Worm (Caenorhabditis elegans): ENCODE data around the gene H06A10.1.

H06A10.1 gene

DNA sequence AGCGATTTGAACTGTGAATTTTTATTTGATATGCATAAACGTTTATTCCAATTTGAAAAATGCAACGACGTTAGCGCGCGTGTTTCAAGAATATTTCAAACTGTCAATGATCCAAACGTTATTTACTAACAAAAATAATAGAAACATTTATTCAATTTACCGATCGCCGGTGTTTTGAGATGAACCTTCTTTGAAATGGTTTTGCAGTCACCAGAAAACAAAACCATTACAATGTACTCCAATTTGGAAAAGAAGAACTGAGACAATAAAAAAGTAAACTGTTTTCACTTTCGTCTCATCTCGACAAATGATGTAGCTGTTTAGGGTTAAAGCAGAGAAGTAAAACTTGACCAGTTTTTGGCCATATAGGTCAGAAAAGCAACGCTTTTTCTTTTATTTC, at the start of gene H06A10.1:
Gene H06A10.1, plus strand, starts transcription at position 301 of the 400 bp plus-strand sequence.
- no peak for TF ChIP-seq mdl-1 (tag; optimal IDR thresholded peaks at IDR 0.05)
- TF ChIP-seq mes-2 (tag; optimal IDR thresholded peaks at IDR 0.05; ENCODE audit: poor library complexity, severe bottlenecking): no peak
- TF ChIP-seq F26F4.8 (GFP tag; conservative IDR thresholded peaks at IDR 0.05): no peak
- no peak for TF ChIP-seq snpc-4 (tag; optimal IDR thresholded peaks at IDR 0.05)
- no peak for TF ChIP-seq zip-11 (GFP tag; IDR thresholded peaks at IDR 0.05)
- TF ChIP-seq ceh-82 (tag; optimal IDR thresholded peaks at IDR 0.05): no peak
- TF ChIP-seq gei-8 (GFP tag; optimal IDR thresholded peaks at IDR 0.05): no peak
- TF ChIP-seq lim-7 (GFP tag; IDR thresholded peaks at IDR 0.05): no peak
- TF ChIP-seq daf-16 (GFP tag; optimal IDR thresholded peaks at IDR 0.05): no peak
- no peak for TF ChIP-seq daf-16 (tag; optimal IDR thresholded peaks at IDR 0.05)
- no peak for TF ChIP-seq ceh-62 (tag; optimal IDR thresholded peaks at IDR 0.05)
- TF ChIP-seq zag-1 (tag; optimal IDR thresholded peaks at IDR 0.05): no peak
- no peak for TF ChIP-seq ceh-32 (tag; optimal IDR thresholded peaks at IDR 0.05; ENCODE audit: poor library complexity)
- TF ChIP-seq ama-1 (optimal IDR thresholded peaks at IDR 0.05): no peak
- no peak for TF ChIP-seq saeg-2 (GFP tag; IDR thresholded peaks at IDR 0.05)
- TF ChIP-seq dve-1 (tag; optimal IDR thresholded peaks at IDR 0.05; ENCODE audit: insufficient read depth): no peak
- TF ChIP-seq mdt-29 (GFP tag; IDR thresholded peaks at IDR 0.05): no peak
- TF ChIP-seq aha-1 (tag): no peak
- TF ChIP-seq nhr-28 (tag; optimal IDR thresholded peaks at IDR 0.05): no peak
- TF ChIP-seq skn-1 (tag; optimal IDR thresholded peaks at IDR 0.05): no peak

DNA sequence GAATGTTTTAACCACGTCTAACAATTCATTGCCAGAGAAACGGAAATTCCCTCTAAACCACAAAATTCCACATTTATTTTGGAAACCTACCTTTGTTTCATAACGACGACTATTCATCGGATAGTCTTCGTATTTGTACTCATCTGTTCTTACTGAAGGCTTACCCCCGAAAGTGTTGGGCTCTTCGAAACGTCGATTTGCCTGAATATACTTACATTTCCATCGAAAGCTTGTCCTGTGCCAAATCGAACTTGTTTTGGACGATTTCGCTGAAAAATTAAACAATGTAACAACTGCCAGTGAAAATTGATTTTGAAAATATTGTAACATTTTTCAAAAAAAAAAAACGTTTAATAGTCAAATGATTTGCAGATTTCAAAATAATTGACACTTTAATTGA, 44.8 kb upstream of the H06A10.1 start, which contains the start of gene F02D10.3:
Gene F02D10.3, minus strand, starts transcription at position 101 of the 400 bp plus-strand sequence.
- TF ChIP-seq aly-2 (tag; optimal IDR thresholded peaks at IDR 0.05) (no peak), aha-1 (tag) (no peak), ztf-7 (tag; optimal IDR thresholded peaks at IDR 0.05) (no peak), hmg-1.1 (GFP tag; IDR thresholded peaks at IDR 0.05) (no peak), mxl-2 (GFP tag; conservative IDR thresholded peaks at IDR 0.05) (no peak), gei-8 (GFP tag; optimal IDR thresholded peaks at IDR 0.05) (no peak), rbr-2 (tag; optimal IDR thresholded peaks at IDR 0.05) (no peak), dmd-9 (GFP tag; IDR thresholded peaks at IDR 0.05) (no peak), snpc-4 (tag; optimal IDR thresholded peaks at IDR 0.05) (no peak), ctbp-1 (GFP tag; IDR thresholded peaks at IDR 0.05) (no peak), dpl-1 (GFP tag; optimal IDR thresholded peaks at IDR 0.05) (no peak), fos-1 (tag; optimal IDR thresholded peaks at IDR 0.05) (no peak), skn-1 (tag; optimal IDR thresholded peaks at IDR 0.05) (no peak), ztf-11 (tag; optimal IDR thresholded peaks at IDR 0.05) (no peak), lin-13 (GFP tag; optimal IDR thresholded peaks at IDR 0.05) (no peak)

DNA sequence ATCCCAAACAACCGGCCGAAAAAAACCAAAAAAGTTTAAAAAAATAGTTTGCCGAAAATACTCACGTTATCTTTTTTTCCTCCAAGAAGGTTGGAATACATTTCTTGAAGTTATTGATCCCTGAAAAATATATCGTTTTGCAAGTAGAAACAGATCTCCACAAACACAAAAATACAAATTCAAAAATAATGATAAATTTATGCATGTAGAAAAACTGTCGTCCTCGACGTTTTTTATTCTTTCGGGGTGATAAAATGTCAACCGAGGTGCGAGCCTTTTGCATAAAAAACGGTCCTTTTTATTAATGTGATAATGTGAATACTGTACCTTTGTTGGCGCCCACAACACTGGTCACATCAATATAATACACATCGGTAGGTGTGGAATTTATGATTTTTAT, 43.5 kb upstream of the H06A10.1 start, which contains the start of gene F02D10.2:
Gene F02D10.2, minus strand, starts transcription at position 101 of the 400 bp plus-strand sequence.
- TF ChIP-seq set-16 (GFP tag; IDR thresholded peaks at IDR 0.05): no peak

DNA sequence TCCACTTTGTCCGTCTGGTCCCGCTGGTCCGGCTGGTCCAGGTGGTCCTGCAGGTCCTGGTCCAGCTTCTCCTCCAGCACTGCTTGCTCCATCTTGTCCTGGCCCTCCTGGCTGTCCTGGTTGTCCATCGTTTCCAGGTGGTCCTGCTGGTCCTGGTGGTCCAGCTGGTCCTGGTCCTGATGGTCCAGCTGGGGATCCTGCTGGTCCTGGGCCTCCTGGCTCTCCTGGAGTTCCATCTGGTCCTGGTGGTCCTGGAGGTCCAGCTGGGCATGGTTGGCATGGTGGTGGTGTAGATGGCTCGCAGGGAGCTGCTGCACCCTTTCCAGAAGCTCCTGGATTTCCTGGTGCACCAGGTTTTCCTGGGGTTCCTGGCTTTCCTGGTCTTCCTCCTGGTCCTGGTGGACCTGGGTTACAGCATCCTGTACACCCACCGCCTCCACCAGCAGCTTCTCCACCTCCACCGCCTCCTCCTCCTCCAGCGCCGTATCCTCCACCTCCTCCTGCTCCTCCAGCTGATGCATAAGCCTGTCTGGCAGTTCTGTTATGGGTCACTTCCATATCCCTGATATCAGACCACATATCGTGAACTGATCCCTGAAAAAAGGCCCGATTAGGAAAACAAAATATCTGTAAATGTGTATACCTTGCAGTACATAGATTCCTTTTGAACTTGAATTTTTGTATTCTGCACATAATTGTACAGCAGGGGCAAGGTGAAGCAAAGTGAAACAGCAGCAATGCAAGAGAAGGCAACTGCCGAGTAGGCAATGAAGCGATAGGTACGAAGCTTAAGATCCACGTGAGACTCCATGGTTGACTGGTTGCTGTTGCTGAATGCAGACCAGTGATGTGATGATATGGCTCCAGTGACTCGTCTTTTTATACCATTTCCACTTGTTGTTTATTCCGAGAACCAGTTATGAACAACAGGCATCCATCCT, 40.1 kb upstream of the H06A10.1 start, which contains the start of gene col-183:
Gene col-183, minus strand, starts transcription at position 839 of the 941 bp plus-strand sequence.
- TF ChIP-seq daf-8 (GFP tag; IDR thresholded peaks at IDR 0.05) (no peak), pha-4 (GFP tag; IDR thresholded peaks at IDR 0.05) (peak; percentile 7; the same call in 1 of the 2 replicates), pha-4 (tag; optimal IDR thresholded peaks at IDR 0.05) (no peak), ctbp-1 (GFP tag; IDR thresholded peaks at IDR 0.05) (no peak), sdz-12 (GFP tag; optimal IDR thresholded peaks at IDR 0.05) (no peak), unc-62 (GFP tag; optimal IDR thresholded peaks at IDR 0.05 in 1 of 2) (peak in 1 of 2 experiments; percentile 99), unc-62 (tag; optimal IDR thresholded peaks at IDR 0.05) (no peak), Y105C5A.15 (GFP tag; IDR thresholded peaks at IDR 0.05) (no peak), set-16 (GFP tag; IDR thresholded peaks at IDR 0.05) (peak; percentile 96), F44E2.7 (GFP tag; IDR thresholded peaks at IDR 0.05) (no peak)
